Worm (Caenorhabditis elegans) whole organism, L4/young adult: Measurements from ENCODE around the gene F36D3.16.

Experiments used
- W03F9.2 ChIP-seq: fragments of 150-350 bp; optimal IDR thresholded peaks from 2 replicates; lab custom pipeline; 2014; ENCODE audit warnings: missing biosample characterization, missing genetic modification characterization
- dao-5 ChIP-seq: sonication (generic microtip); optimal IDR thresholded peaks from 2 replicates; lab custom pipeline; 2016; ENCODE audit warnings: missing genotype, missing genetic modification characterization, moderate library complexity, missing compliant biosample characterization
- him-1 ChIP-seq: sonication (generic microtip); optimal IDR thresholded peaks from 2 replicates; lab custom pipeline; 2016; ENCODE audit warnings: missing genotype, missing genetic modification reagents, missing genetic modification characterization, missing compliant biosample characterization

F36D3.16 gene

DNA sequence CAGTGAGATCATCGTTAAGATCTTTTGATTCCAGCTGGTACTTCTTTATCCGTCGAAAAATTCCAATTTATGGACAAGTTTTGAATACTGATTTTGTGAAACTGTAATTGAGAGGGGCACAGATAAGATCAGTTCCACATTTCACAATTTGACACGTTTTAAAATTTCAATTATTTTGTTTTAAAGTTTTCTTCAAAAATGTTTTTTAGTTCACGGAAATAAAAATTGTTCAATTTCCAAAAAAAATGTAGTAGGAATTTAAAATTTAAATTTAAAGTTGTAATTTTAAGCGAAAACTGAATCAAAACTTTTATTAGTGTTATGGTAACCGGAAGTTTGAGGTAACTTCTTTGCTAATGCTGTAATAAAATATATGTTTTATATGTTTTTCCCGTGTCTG, 10.3 kb upstream of the F36D3.16 start, which contains the start of gene F36D3.4:
F36D3.4 (minus strand) TSS at position 101 of the 400 bp plus-strand sequence.
- TF ChIP-seq him-1 (tag; lab: Kevin White, UChicago) (no peak), dao-5 (tag; lab: Kevin White, UChicago) (no peak), W03F9.2 (tag; lab: Kevin White, UChicago) (no peak)

DNA sequence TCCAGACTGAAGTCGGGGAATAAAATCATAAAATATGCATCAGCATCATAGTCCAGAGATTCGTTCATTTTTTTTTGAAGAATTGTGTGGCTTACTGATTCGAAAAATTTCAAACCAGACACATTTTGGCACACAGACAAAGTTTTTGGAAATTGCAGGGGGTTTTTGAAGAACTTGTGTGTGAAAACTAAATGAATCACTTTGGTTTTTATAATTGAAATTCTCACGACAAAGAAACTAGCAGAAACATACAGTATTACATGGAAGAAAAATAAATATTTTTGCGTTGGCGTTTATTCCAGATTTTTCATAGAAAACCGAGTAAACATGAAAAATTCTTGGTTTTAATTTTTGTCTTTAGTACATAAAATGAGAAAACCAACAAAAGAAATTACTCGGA, 5.7 kb upstream of the F36D3.16 start, which contains the start of gene srw-34:
srw-34 (minus strand) TSS at position 101 of the 400 bp plus-strand sequence.
- TF ChIP-seq dao-5 (tag; lab: Kevin White, UChicago) (no peak), W03F9.2 (tag; lab: Kevin White, UChicago) (no peak)

DNA sequence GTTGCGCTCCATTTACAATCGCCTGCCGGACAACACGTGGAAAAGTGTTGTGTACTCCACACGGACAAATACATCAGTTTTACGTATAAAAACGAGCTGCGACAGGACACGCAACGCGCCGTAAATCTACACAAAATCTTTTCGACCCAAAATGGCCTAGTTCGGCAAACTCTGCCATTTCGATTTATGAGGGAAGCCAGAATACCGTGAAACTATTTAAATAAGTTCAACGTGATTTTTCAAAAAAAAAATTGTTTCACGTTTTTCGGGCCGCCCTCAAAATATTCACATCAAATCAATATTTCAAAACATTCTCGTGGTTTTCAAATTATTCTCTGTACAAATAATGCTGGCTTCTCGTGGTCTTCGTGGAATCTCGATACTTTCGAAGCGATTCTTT, 1.0 kb upstream of the F36D3.16 start, which contains the start of gene F36D3.8:
F36D3.8 (plus strand) TSS at position 301 of the 400 bp plus-strand sequence.
- TF ChIP-seq dao-5 (tag; lab: Kevin White, UChicago): no peak
- no peak for TF ChIP-seq him-1 (tag; lab: Kevin White, UChicago)
- TF ChIP-seq W03F9.2 (tag; lab: Kevin White, UChicago): no peak

DNA sequence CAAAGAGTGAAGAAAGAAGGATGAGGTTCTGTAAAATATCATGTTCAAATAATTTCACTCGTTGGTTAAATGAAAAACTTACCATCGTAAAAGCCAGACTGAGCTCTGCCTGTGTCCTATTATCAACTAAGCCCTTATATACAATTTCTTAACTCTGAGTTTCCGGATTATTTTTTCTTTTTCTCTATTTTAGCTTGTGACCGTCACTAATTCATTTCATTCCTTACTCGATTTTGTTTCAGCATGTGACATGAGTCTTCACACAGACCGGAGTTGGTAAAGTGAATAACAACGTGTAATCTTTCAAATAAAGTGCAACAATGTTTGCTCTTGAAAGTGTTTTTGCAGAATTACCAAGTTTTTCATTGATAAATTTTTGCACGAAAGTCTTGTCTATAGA, 6.1 kb downstream of the F36D3.16 start, which contains the start of gene cpr-2:
cpr-2 (minus strand) TSS at position 101 of the 400 bp plus-strand sequence.
- TF ChIP-seq him-1 (tag; lab: Kevin White, UChicago) (no peak), W03F9.2 (tag; lab: Kevin White, UChicago) (no peak), dao-5 (tag; lab: Kevin White, UChicago) (no peak)

DNA sequence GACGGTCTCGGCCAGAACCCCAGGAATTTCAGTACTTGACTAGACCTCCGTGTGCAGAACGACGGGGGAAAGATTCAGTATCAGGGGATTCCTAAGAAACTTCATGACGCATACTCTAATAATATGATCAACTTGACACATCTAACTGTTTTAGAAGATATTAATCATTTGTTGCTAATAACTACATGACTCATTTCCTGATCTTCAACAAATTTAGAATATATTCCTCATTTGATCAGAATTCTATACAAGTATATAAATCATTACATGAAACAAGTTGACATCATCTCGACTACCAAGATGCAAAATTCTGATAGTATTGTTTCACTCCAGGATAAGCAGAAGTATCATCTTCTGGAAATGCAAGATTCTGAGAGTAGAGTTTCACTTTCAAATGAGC, 7.3 kb downstream of the F36D3.16 start, which contains the start of gene Y32B12B.8:
Y32B12B.8 (plus strand) TSS at position 301 of the 400 bp plus-strand sequence.
- no peak for TF ChIP-seq dao-5 (tag; lab: Kevin White, UChicago)
- TF ChIP-seq him-1 (tag; lab: Kevin White, UChicago): no peak

DNA sequence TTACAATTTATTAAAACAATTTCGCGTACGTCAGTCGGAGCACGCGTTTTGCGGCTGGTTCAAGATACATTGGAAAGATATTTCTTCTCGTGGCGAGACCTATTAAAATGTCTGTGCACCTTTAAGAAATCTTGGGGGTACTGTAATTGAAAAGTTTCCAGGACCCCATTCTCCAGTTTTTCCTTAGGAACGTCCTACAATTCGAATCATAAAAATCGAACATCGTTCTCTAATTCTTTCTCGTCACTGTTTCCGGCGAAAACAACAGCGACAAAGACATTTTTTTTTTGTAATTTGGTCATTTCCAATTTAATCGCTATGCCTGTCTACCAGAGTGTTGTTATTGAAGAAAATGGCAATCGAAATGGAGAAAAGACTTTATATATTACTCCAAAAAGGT, 8.8 kb downstream of the F36D3.16 start, which contains the start of gene Y32B12B.1:
Y32B12B.1 (plus strand) TSS at position 301 of the 400 bp plus-strand sequence.
- TF ChIP-seq him-1 (tag; lab: Kevin White, UChicago): no peak
- no peak for TF ChIP-seq W03F9.2 (tag; lab: Kevin White, UChicago)
- no peak for TF ChIP-seq dao-5 (tag; lab: Kevin White, UChicago)

DNA sequence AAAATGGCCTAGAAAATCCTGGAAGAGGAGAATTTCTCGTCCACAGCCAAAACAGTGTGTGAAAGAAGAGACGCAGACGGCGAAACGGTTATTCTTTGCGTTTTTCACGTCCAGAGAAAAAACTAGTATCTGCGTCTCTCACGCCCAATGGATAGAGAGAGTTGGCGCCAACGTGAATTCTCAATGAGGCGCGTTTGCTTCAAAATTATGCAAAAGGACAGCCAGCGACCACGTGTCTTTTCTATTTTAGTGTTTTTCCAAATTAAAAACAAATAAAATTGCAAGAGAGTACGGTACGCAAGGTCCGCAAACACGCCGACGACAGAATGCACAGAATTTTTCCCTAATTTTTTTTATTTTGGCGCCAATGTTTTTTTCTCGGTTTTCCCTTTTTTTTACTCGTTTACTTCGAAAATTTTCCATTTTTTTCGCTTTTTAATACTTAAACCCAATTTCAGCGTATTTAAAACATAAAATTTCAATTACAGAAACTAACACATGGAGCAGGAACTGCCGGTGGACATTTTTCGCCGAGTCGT, 10.1 kb downstream of the F36D3.16 start, which contains the start of gene Y32B12B.2:
Y32B12B.2 (plus strand) TSS at position 489 of the 539 bp plus-strand sequence.
- TF ChIP-seq W03F9.2 (tag; lab: Kevin White, UChicago) (no peak), him-1 (tag; lab: Kevin White, UChicago) (no peak), dao-5 (tag; lab: Kevin White, UChicago) (no peak)

DNA sequence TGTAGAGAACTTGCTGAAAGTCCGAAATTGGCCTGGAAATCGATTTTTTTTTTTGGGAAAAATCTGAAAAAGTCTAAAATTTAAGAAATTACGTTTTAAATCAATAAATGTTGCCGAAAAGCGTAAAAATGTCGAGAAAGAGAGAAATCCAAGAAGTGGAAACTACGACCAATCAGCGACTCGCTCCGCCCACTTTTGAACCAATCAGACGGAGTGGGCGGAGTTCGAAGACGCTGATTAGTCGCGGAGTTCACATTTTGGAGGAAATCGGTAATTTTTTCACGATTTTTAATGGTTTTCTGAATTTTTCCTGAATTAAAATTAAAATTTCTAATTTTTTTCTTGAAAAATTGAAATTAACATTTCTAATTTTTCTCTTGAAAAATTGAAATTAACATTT, 11.8 kb downstream of the F36D3.16 start:
- no peak for TF ChIP-seq W03F9.2 (tag; lab: Kevin White, UChicago)
- TF ChIP-seq him-1 (tag; lab: Kevin White, UChicago): no peak
- no peak for TF ChIP-seq dao-5 (tag; lab: Kevin White, UChicago)

DNA sequence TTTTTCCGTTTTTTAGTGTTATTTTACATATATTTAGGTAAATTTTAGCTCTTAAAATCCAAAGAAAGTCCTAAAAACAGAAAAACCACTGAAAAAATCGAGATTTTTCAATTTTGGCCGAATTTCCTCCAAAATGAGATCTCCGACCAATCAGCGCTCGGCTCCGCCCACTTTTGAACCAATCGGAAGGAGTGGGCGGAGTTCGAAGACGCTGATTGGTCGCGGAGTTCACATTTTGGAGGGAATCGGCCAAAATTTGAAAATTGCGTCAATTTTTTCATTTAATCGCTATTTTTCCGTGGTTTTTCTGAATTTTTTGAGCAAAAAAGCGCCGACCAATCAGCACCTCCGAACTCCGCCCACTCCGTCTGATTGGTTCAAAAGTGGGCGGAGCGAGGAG, 12.8 kb downstream of the F36D3.16 start:
- no peak for TF ChIP-seq him-1 (tag; lab: Kevin White, UChicago)
- TF ChIP-seq W03F9.2 (tag; lab: Kevin White, UChicago): no peak
- no peak for TF ChIP-seq dao-5 (tag; lab: Kevin White, UChicago)

DNA sequence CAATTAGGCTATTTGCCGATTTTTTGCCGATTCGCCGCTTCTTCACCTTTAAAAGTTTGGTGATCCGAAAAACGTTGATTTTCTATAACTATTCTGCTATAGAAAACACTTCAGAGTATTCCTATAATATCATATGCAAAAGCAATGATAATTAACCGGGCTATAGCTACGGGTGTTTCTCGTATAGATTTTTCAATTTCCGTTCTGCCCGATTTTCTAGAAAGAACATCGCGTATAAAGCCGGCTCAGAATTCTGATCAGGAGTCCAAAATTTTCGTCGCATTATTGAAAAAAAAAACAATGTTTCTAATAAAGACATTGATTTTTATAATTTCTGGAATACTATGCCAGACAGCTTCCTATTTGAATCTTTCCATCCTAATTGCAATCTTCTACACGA, 22.8 kb downstream of the F36D3.16 start, which contains the start of gene srbc-65:
srbc-65 (plus strand) TSS at position 301 of the 400 bp plus-strand sequence.
- TF ChIP-seq dao-5 (tag; lab: Kevin White, UChicago) (no peak), him-1 (tag; lab: Kevin White, UChicago) (no peak), W03F9.2 (tag; lab: Kevin White, UChicago) (no peak)

DNA sequence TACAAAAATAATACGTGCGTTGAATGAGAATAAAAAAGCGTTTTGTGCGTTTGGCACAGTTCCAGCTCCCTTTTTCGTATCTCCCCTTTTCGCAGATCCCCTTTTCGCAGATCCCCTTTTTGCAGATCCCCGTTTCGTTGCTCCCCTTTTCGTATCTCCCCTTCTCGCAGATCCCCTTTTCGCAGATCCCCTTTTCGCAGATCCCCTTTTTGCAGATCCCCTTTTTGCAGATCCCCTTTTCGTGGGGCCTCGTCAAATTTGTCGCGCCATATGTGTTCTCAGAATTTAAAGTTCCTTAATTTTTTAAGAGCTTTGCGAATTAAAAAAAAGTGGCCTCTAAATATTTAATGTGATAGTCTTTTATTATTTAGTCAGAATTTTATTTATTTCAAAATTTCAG, 25.0 kb downstream of the F36D3.16 start, which contains the start of gene Y32B12B.4:
Y32B12B.4 (plus strand) TSS at position 399 of the 400 bp plus-strand sequence.
- TF ChIP-seq dao-5 (tag; lab: Kevin White, UChicago) (no peak), W03F9.2 (tag; lab: Kevin White, UChicago) (no peak), him-1 (tag; lab: Kevin White, UChicago) (no peak)

DNA sequence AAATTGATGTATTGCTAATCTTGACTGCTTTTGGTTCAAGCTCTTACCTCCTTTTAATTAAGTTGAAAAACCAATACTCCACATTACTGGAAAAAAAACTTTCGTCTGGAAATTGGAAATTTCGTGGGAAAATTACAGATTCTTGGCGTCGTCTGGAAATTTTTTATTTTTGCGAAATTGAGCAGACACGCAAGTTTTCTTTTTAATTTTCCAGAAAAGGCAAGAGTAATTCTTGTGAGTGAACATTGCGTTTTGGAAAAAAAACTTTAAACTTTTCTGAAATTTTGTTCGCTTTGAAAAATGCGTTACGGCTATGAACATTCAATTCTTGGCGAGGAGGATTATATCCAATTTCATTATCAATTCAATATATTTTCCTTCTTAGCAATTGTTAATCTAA, 37.7 kb downstream of the F36D3.16 start, which contains the start of gene sru-45:
sru-45 (plus strand) TSS at position 301 of the 400 bp plus-strand sequence.
- TF ChIP-seq dao-5 (tag; lab: Kevin White, UChicago) (no peak), him-1 (tag; lab: Kevin White, UChicago) (no peak), W03F9.2 (tag; lab: Kevin White, UChicago) (no peak)

DNA sequence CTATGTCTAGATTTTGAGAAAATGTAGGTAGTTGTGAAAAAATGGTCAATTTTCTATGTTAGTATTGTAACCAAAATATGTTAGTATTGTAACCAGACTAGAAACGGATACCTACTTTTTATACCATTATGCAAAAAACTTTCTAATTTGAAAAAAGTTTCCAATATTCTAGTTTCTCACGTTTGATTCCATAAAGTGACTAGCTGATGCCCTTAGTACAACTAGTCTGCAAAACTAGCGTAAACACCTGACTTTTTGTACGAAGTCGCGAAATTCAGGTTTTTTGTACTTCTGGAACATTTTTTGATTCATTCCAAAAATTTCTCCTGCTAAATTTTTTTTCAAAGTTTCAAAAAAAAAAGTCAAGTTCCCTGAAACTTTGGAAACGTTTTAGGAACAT, 40.2 kb downstream of the F36D3.16 start:
- TF ChIP-seq dao-5 (tag; lab: Kevin White, UChicago): no peak
- TF ChIP-seq him-1 (tag; lab: Kevin White, UChicago): no peak

DNA sequence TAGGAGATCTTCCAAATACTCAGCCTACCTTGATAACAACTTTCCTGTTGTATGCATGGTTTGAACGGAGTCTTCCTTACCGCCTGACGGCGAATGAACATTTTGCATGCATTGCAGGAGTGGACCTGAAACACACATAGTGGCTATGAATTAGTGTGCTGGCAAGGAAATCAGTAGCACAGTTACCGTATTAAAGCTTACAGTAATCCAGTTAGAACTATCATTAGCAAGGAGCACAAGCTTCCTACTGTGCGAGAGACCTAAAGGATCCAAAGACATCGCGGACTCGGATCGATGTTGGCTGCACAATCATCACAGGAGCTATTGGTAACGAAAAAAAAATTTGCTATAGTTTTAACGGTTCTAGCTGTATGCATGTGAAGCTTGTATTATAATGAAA, 42.8 kb downstream of the F36D3.16 start, which contains the start of gene nhr-233:
nhr-233 (minus strand) TSS at position 101 of the 400 bp plus-strand sequence.
- TF ChIP-seq him-1 (tag; lab: Kevin White, UChicago) (no peak), dao-5 (tag; lab: Kevin White, UChicago) (no peak), W03F9.2 (tag; lab: Kevin White, UChicago) (no peak)
